Fruit fly (Drosophila melanogaster) whole organism, embryonic: ENCODE results near the gene Kap3.

Experiments
- Abd-B ChIP-seq: fragments of 200-800 bp; sonication (Bioruptor generic); optimal IDR thresholded peaks from 2 replicates; lab custom pipeline; 2018; ENCODE audit warnings: missing biosample characterization, mild to moderate bottlenecking, missing genetic modification characterization, moderate library complexity
- Aef1 ChIP-seq: fragments of 200-800 bp; sonication (Bioruptor generic); IDR thresholded peaks from 3 replicates; pipeline ENCODE4 v1.3.6; 2022; ENCODE audit warnings: missing biosample characterization, missing genetic modification characterization
- BEAF-32 ChIP-seq: fragments of 200-800 bp; sonication (Bioruptor generic); optimal IDR thresholded peaks from 3 replicates; lab custom pipeline; 2017; ENCODE audit warnings: missing biosample characterization, missing genetic modification characterization, mild to moderate bottlenecking, moderate library complexity, missing genetic modification reagents
- CG10431 ChIP-seq: fragments of 200-800 bp; sonication (Bioruptor generic); optimal IDR thresholded peaks from 3 replicates; lab custom pipeline; 2018; ENCODE audit warnings: missing biosample characterization, mild to moderate bottlenecking, missing genetic modification characterization
- CG10959 ChIP-seq: fragments of 200-800 bp; sonication (Bioruptor generic); IDR thresholded peaks from 2 replicates; pipeline ENCODE4 v1.3.6; 2022; ENCODE audit warnings: missing biosample characterization, missing genetic modification characterization
- CG12104 ChIP-seq: fragments of 200-800 bp; sonication (Bioruptor generic); optimal IDR thresholded peaks from 3 replicates; lab custom pipeline; 2016; ENCODE audit warnings: missing biosample characterization, missing genetic modification characterization
- CG12236 ChIP-seq: fragments of 200-800 bp; sonication (Bioruptor generic); optimal IDR thresholded peaks from 2 replicates; lab custom pipeline; 2016; ENCODE audit warnings: missing biosample characterization, missing genetic modification characterization
- CG12299 ChIP-seq: fragments of 200-800 bp; sonication (Bioruptor generic); optimal IDR thresholded peaks from 2 replicates; lab custom pipeline; 2018; ENCODE audit warnings: missing biosample characterization, mild to moderate bottlenecking, missing genetic modification characterization
- CG13296 ChIP-seq: fragments of 200-800 bp; sonication (Bioruptor generic); optimal IDR thresholded peaks from 3 replicates; lab custom pipeline; 2018; ENCODE audit warnings: missing biosample characterization, mild to moderate bottlenecking, missing genetic modification characterization
- CG15011 ChIP-seq: fragments of 200-800 bp; sonication (Bioruptor generic); optimal IDR thresholded peaks from 3 replicates; lab custom pipeline; 2018; ENCODE audit warnings: missing biosample characterization, mild to moderate bottlenecking, missing genetic modification characterization
- CG15514 ChIP-seq: fragments of 200-800 bp; sonication (Bioruptor generic); optimal IDR thresholded peaks from 3 replicates; lab custom pipeline; 2017; ENCODE audit warnings: missing biosample characterization, missing genetic modification characterization, mild to moderate bottlenecking, moderate library complexity, missing genetic modification reagents
- CG1603 ChIP-seq: fragments of 200-800 bp; sonication (Bioruptor generic); optimal IDR thresholded peaks from 2 replicates; lab custom pipeline; 2019; ENCODE audit warnings: missing biosample characterization, mild to moderate bottlenecking, missing genetic modification characterization, moderate library complexity
- CG16863 ChIP-seq: fragments of 200-800 bp; sonication (Bioruptor generic); optimal IDR thresholded peaks from 3 replicates; lab custom pipeline; 2016; ENCODE audit warnings: missing biosample characterization, missing genetic modification characterization
- CG17612 ChIP-seq: fragments of 200-800 bp; sonication (Bioruptor generic); IDR thresholded peaks from 2 replicates; pipeline ENCODE4 v1.3.6; 2022; ENCODE audit warnings: missing biosample characterization, missing genetic modification characterization
- CG18011 ChIP-seq: fragments of 200-800 bp; sonication (Bioruptor generic); optimal IDR thresholded peaks from 2 replicates; lab custom pipeline; 2017; ENCODE audit warnings: missing biosample characterization, missing genetic modification characterization, mild to moderate bottlenecking, moderate library complexity, missing genotype
- CG33213 ChIP-seq: fragments of 200-800 bp; sonication (Bioruptor generic); optimal IDR thresholded peaks from 3 replicates; lab custom pipeline; 2016; ENCODE audit warnings: missing biosample characterization, missing genetic modification characterization
- CG3995 ChIP-seq: fragments of 200-800 bp; sonication (Bioruptor generic); optimal IDR thresholded peaks from 3 replicates; lab custom pipeline; 2016; ENCODE audit warnings: missing biosample characterization, missing genetic modification characterization
- CG8359 ChIP-seq: fragments of 200-800 bp; sonication (Bioruptor generic); optimal IDR thresholded peaks from 2 replicates; lab custom pipeline; 2017; ENCODE audit warnings: missing biosample characterization, mild to moderate bottlenecking, missing genetic modification characterization, borderline replicate concordance
- CG8765 ChIP-seq: fragments of 200-800 bp; sonication (Bioruptor generic); IDR thresholded peaks from 2 replicates; pipeline ENCODE4 v1.3.6; 2022; ENCODE audit warnings: missing biosample characterization, missing genetic modification characterization
- CG9215 ChIP-seq: fragments of 200-800 bp; sonication (Bioruptor generic); IDR thresholded peaks from 2 replicates; pipeline ENCODE4 v1.3.6; 2022; ENCODE audit warnings: missing biosample characterization, missing genetic modification characterization
- CkIIα-i1 ChIP-seq: fragments of 200-800 bp; sonication (Bioruptor generic); IDR thresholded peaks from 2 replicates; pipeline ENCODE4 v1.3.6; 2022; ENCODE audit warnings: missing biosample characterization, missing genetic modification characterization
- CoRest ChIP-seq: fragments of 200-800 bp; sonication (Bioruptor generic); optimal IDR thresholded peaks from 3 replicates; lab custom pipeline; 2018; ENCODE audit warnings: missing biosample characterization, mild to moderate bottlenecking, missing genetic modification characterization, moderate library complexity
- D19A ChIP-seq: fragments of 200-800 bp; optimal IDR thresholded peaks from 3 replicates; lab custom pipeline; 2019; ENCODE audit warnings: missing biosample characterization, mild to moderate bottlenecking, missing genetic modification characterization, moderate library complexity
- Dad ChIP-seq: fragments of 200-800 bp; sonication (Bioruptor generic); optimal IDR thresholded peaks from 3 replicates; lab custom pipeline; 2016; ENCODE audit warnings: missing biosample characterization, missing genetic modification characterization
- Eip74EF ChIP-seq, 2 experiments: fragments of 200-800 bp in 1 of 2; fragments of >200 bp in 1 of 2; sonication (Bioruptor generic) in 1 of 2; optimal IDR thresholded peaks; 2 replicates each; lab custom pipeline; 2017 to 2019; ENCODE audit warnings: missing biosample characterization in 2 of 2, missing genetic modification characterization in 2 of 2, mild to moderate bottlenecking in 1 of 2, moderate library complexity in 1 of 2
- Ets97D ChIP-seq: fragments of 200-800 bp; sonication (Bioruptor generic); optimal IDR thresholded peaks from 3 replicates; lab custom pipeline; 2016; ENCODE audit warnings: missing biosample characterization, missing genetic modification characterization
- Fer3 ChIP-seq: fragments of 200-800 bp; sonication (Bioruptor generic); optimal IDR thresholded peaks from 2 replicates; lab custom pipeline; 2018; ENCODE audit warnings: missing biosample characterization, mild to moderate bottlenecking, missing genetic modification characterization, moderate library complexity
- Gsc ChIP-seq: fragments of 200-800 bp; sonication (Bioruptor generic); IDR thresholded peaks from 2 replicates; pipeline ENCODE4 v1.3.6; 2022; ENCODE audit warnings: missing biosample characterization, missing genetic modification characterization
- Gug ChIP-seq: fragments of 200-800 bp; sonication (Bioruptor generic); IDR thresholded peaks from 4 replicates; pipeline ENCODE4 v1.3.6; 2022; ENCODE audit warnings: missing biosample characterization, missing genetic modification characterization
- H15 ChIP-seq: fragments of 200-800 bp; sonication (Bioruptor generic); IDR thresholded peaks from 3 replicates; pipeline ENCODE4 v1.3.6; 2022; ENCODE audit warnings: missing biosample characterization, missing genetic modification characterization
- Kr ChIP-seq: fragments of 200-800 bp; sonication (Bioruptor generic); optimal IDR thresholded peaks from 2 replicates; lab custom pipeline; 2017; ENCODE audit warnings: missing biosample characterization, mild to moderate bottlenecking, missing genetic modification characterization
- Mrtf ChIP-seq: fragments of 200-800 bp; sonication (Bioruptor generic); IDR thresholded peaks from 3 replicates; pipeline ENCODE4 v1.3.6; 2022; ENCODE audit warnings: missing biosample characterization, missing genetic modification characterization
- NC2α ChIP-seq: fragments of 200-800 bp; sonication (Bioruptor generic); optimal IDR thresholded peaks from 2 replicates; lab custom pipeline; 2016; ENCODE audit warnings: missing biosample characterization, missing genetic modification characterization
- Ptx1 ChIP-seq: fragments of 200-800 bp; sonication (Bioruptor generic); IDR thresholded peaks from 2 replicates; pipeline ENCODE4 v1.3.6; 2022; ENCODE audit warnings: missing biosample characterization, missing genetic modification characterization
- ara ChIP-seq: fragments of 200-800 bp; sonication (Bioruptor generic); IDR thresholded peaks from 2 replicates; pipeline ENCODE4 v1.3.6; 2022; ENCODE audit warnings: missing biosample characterization, missing genetic modification characterization
- cg ChIP-seq: fragments of 200-800 bp; sonication (Bioruptor generic); optimal IDR thresholded peaks from 3 replicates; lab custom pipeline; 2019; ENCODE audit warnings: missing biosample characterization, mild to moderate bottlenecking, missing genetic modification characterization, moderate library complexity
- crol ChIP-seq: fragments of 200-800 bp; sonication (Bioruptor generic); IDR thresholded peaks from 2 replicates; pipeline ENCODE4 v1.3.6; 2022; ENCODE audit warnings: missing biosample characterization, missing genetic modification characterization
- da ChIP-seq: fragments of 200-800 bp; sonication (Bioruptor generic); optimal IDR thresholded peaks from 2 replicates; lab custom pipeline; 2016; ENCODE audit warnings: missing biosample characterization, missing genetic modification characterization
- dimm ChIP-seq: fragments of 200-800 bp; sonication (Bioruptor generic); IDR thresholded peaks from 2 replicates; pipeline ENCODE4 v1.3.6; 2022; ENCODE audit warnings: missing biosample characterization, missing genetic modification characterization
- dpn ChIP-seq, 2 experiments: fragments of 200-800 bp; sonication (Bioruptor generic); optimal IDR thresholded peaks; 3 replicates each; lab custom pipeline; 2016; ENCODE audit warnings: missing biosample characterization in 2 of 2, missing genetic modification characterization in 2 of 2
- fd64A ChIP-seq: fragments of 200-800 bp; sonication (Bioruptor generic); optimal IDR thresholded peaks from 3 replicates; lab custom pipeline; 2018; ENCODE audit warnings: missing biosample characterization, mild to moderate bottlenecking, missing genetic modification characterization
- lilli ChIP-seq: fragments of 200-800 bp; sonication (Bioruptor generic); optimal IDR thresholded peaks from 3 replicates; lab custom pipeline; 2016; ENCODE audit warnings: missing biosample characterization, missing genetic modification characterization
- p53 ChIP-seq: fragments of 200-800 bp; sonication (Bioruptor generic); optimal IDR thresholded peaks from 2 replicates; lab custom pipeline; 2016; ENCODE audit warnings: missing biosample characterization, missing genetic modification characterization
- peb ChIP-seq: fragments of 200-800 bp; sonication (Bioruptor generic); IDR thresholded peaks from 2 replicates; pipeline ENCODE4 v1.3.6; 2022; ENCODE audit warnings: missing biosample characterization, missing genetic modification characterization
- pros ChIP-seq: fragments of 200-800 bp; sonication (Bioruptor generic); optimal IDR thresholded peaks from 3 replicates; lab custom pipeline; 2019; ENCODE audit warnings: missing biosample characterization, mild to moderate bottlenecking, missing genetic modification characterization, moderate library complexity
- pzg ChIP-seq: fragments of 200-800 bp; sonication (Bioruptor generic); optimal IDR thresholded peaks from 3 replicates; lab custom pipeline; 2018; ENCODE audit warnings: missing biosample characterization, mild to moderate bottlenecking, missing genetic modification characterization, moderate library complexity
- run ChIP-seq: fragments of 200-800 bp; sonication (Bioruptor generic); optimal IDR thresholded peaks from 3 replicates; lab custom pipeline; 2018; ENCODE audit warnings: missing biosample characterization, mild to moderate bottlenecking, missing genetic modification characterization
- slbo ChIP-seq: fragments of 200-800 bp; sonication (Bioruptor generic); IDR thresholded peaks from 2 replicates; pipeline ENCODE4 v1.3.6; 2022; ENCODE audit warnings: missing biosample characterization, missing genetic modification characterization
- vnd ChIP-seq: fragments of 200-800 bp; sonication (Bioruptor generic); IDR thresholded peaks from 3 replicates; pipeline ENCODE4 v1.3.6; 2022; ENCODE audit warnings: missing biosample characterization, missing genetic modification characterization; ENCODE audit not compliant: partially characterized antibody
- zen ChIP-seq: fragments of 200-800 bp; sonication (Bioruptor generic); optimal IDR thresholded peaks from 3 replicates; lab custom pipeline; 2018; ENCODE audit warnings: missing biosample characterization, mild to moderate bottlenecking, missing genetic modification characterization, moderate library complexity
- zen2 ChIP-seq: fragments of 200-800 bp; sonication (Bioruptor generic); IDR thresholded peaks from 3 replicates; pipeline ENCODE4 v1.3.6; 2022; ENCODE audit warnings: missing biosample characterization, missing genetic modification characterization; ENCODE audit not compliant: partially characterized antibody

The Kap3 gene

dm6 chrX:11384023-11384444 lies 44.1 kb upstream of the Kap3 start (continued):
- TF ChIP-seq BEAF-32 (GFP tag; lab: Kevin White, UChicago) (no peak), CG1603 (no peak), NC2α (GFP tag; lab: Kevin White, UChicago) (no peak), cg (GFP tag; lab: Kevin White, UChicago) (no peak), dpn (GFP tag; optimal IDR thresholded peaks at IDR 0.05; lab: Kevin White, UChicago) (peak; percentile 62 to 63), Dad (GFP tag; lab: Kevin White, UChicago) (peak; percentile 17), CG10431 (no peak), pros (no peak), CG8359 (GFP tag; lab: Kevin White, UChicago) (no peak), CG12299 (tag; lab: Kevin White, UChicago) (peak; percentile 43), peb (no peak), Ets97D (GFP tag; lab: Kevin White, UChicago) (peak; percentile 11), pzg (GFP tag; lab: Kevin White, UChicago) (no peak), CG13296 (GFP tag; lab: Kevin White, UChicago) (peak; percentile 76), CG10959 (GFP tag; lab: Robert Waterston, UW) (no peak), zen2 (GFP tag; lab: Robert Waterston, UW) (no peak), CG9215 (GFP tag; lab: Robert Waterston, UW) (peak; percentile 77), Gug (peak; percentile 76; the same call in 3 of the 4 replicates), Fer3 (tag; lab: Kevin White, UChicago) (peak; percentile 77), CG17612 (GFP tag; lab: Robert Waterston, UW) (peak; percentile 58), ara (GFP tag; lab: Robert Waterston, UW) (peak; percentile 39; the same call in 1 of the 2 replicates), Abd-B (peak; percentile 62), slbo (GFP tag; lab: Robert Waterston, UW) (peak; percentile 92), CoRest (tag; lab: Kevin White, UChicago) (peak; percentile 61), run (no peak), H15 (peak; percentile 57; the same call in 1 of the 3 replicates), dimm (GFP tag; lab: Robert Waterston, UW) (peak; percentile 62; the same call in 1 of the 2 replicates), CG12104 (GFP tag; lab: Kevin White, UChicago) (no peak), CG8765 (no peak), CG15514 (GFP tag; lab: Kevin White, UChicago) (peak; percentile 68), crol (GFP tag; lab: Robert Waterston, UW) (no peak), zen (tag; lab: Kevin White, UChicago) (peak; percentile 6), da (GFP tag; lab: Kevin White, UChicago) (no peak), Gsc (GFP tag; lab: Robert Waterston, UW) (0 out of 2 replicates have a peak, but pooled peaks have one; percentile 31), CG3995 (GFP tag; lab: Kevin White, UChicago) (peak; percentile 13), CkIIα-i1 (no peak), Aef1 (GFP tag; lab: Robert Waterston, UW) (peak; percentile 77), Eip74EF (GFP tag; optimal IDR thresholded peaks at IDR 0.05; lab: Kevin White, UChicago) (no peak), D19A (tag; lab: Kevin White, UChicago) (peak; percentile 2), p53 (GFP tag; lab: Kevin White, UChicago) (no peak), CG16863 (GFP tag; lab: Kevin White, UChicago) (no peak), fd64A (no peak), vnd (GFP tag; lab: Robert Waterston, UW) (no peak), Ptx1 (GFP tag; lab: Robert Waterston, UW) (peak; percentile 83), lilli (GFP tag; lab: Kevin White, UChicago) (peak; percentile 86), CG12236 (GFP tag; lab: Kevin White, UChicago) (no peak), Mrtf (GFP tag; lab: Robert Waterston, UW) (peak; percentile 74; the same call in 1 of the 3 replicates), CG15011 (peak; percentile 47), Kr (GFP tag; lab: Kevin White, UChicago) (no peak), CG33213 (GFP tag; lab: Kevin White, UChicago) (no peak), CG18011 (GFP tag; lab: Kevin White, UChicago) (peak; percentile 45)
